Worm (Caenorhabditis elegans) whole organism, L4/young adult: ENCODE measurements around the gene F44E2.9.

ENCODE experiments used
- dao-5 ChIP-seq: sonication (generic microtip); optimal IDR thresholded peaks from 2 replicates; lab custom pipeline; 2016; ENCODE audit warnings: missing genotype, missing genetic modification characterization, moderate library complexity, missing compliant biosample characterization
- him-1 ChIP-seq: sonication (generic microtip); optimal IDR thresholded peaks from 2 replicates; lab custom pipeline; 2016; ENCODE audit warnings: missing genotype, missing genetic modification reagents, missing genetic modification characterization, missing compliant biosample characterization

ce11 chrIII:8844137-8844536 is 6.2 kb downstream of the F44E2.9 start:
- TF ChIP-seq him-1 (tag; lab: Kevin White, UChicago) (no peak), dao-5 (no peak)
